Fruit fly (Drosophila melanogaster) whole organism, embryonic: Measurements from ENCODE around the gene CG7742.

Experiments
- Atf3 ChIP-seq: fragments of 200-800 bp; sonication (Bioruptor generic); optimal IDR thresholded peaks from 3 replicates; lab custom pipeline; 2016; ENCODE audit warnings: missing biosample characterization, missing genetic modification characterization
- CG10209 ChIP-seq: fragments of 200-800 bp; sonication (Bioruptor generic); optimal IDR thresholded peaks from 3 replicates; lab custom pipeline; 2017; ENCODE audit warnings: missing biosample characterization, mild to moderate bottlenecking, missing genetic modification characterization, missing genetic modification reagents
- CG11560 ChIP-seq: fragments of 200-800 bp; sonication (Bioruptor generic); IDR thresholded peaks from 3 replicates; pipeline ENCODE4 v1.3.6; 2022; ENCODE audit warnings: missing biosample characterization, missing genetic modification characterization
- CG13287 ChIP-seq: fragments of 200-800 bp; sonication (Bioruptor generic); IDR thresholded peaks from 2 replicates; pipeline ENCODE4 v1.3.6; 2022; ENCODE audit warnings: missing biosample characterization, missing genetic modification characterization; ENCODE audit not compliant: partially characterized antibody
- CG14667 ChIP-seq: fragments of 200-800 bp; sonication (Bioruptor generic); IDR thresholded peaks from 2 replicates; pipeline ENCODE4 v1.3.6; 2022; ENCODE audit warnings: missing biosample characterization, missing genetic modification characterization
- CG15479 ChIP-seq: fragments of 200-800 bp; sonication (Bioruptor generic); optimal IDR thresholded peaks from 3 replicates; lab custom pipeline; 2019; ENCODE audit warnings: missing biosample characterization, mild to moderate bottlenecking, missing genetic modification characterization, moderate library complexity
- CG17359 ChIP-seq: fragments of 200-800 bp; sonication (Bioruptor generic); optimal IDR thresholded peaks from 3 replicates; lab custom pipeline; 2018; ENCODE audit warnings: missing biosample characterization, mild to moderate bottlenecking, missing genetic modification characterization, moderate library complexity
- CG18011 ChIP-seq: fragments of 200-800 bp; sonication (Bioruptor generic); optimal IDR thresholded peaks from 2 replicates; lab custom pipeline; 2017; ENCODE audit warnings: missing biosample characterization, missing genetic modification characterization, mild to moderate bottlenecking, moderate library complexity, missing genotype
- CG2116 ChIP-seq: fragments of 200-800 bp; sonication (Bioruptor generic); optimal IDR thresholded peaks from 3 replicates; lab custom pipeline; 2018; ENCODE audit warnings: missing biosample characterization, mild to moderate bottlenecking, missing genetic modification characterization
- CG2120 ChIP-seq: fragments of 200-800 bp; sonication (Bioruptor generic); optimal IDR thresholded peaks from 3 replicates; lab custom pipeline; 2016; ENCODE audit warnings: missing biosample characterization, missing genetic modification characterization
- CG2199 ChIP-seq: fragments of 200-800 bp; sonication (Bioruptor generic); IDR thresholded peaks from 3 replicates; pipeline ENCODE4 v1.3.6; 2022; ENCODE audit warnings: missing biosample characterization, missing genetic modification characterization
- CG32767 ChIP-seq: fragments of 200-800 bp; sonication (Bioruptor generic); IDR thresholded peaks from 2 replicates; pipeline ENCODE4 v1.3.6; 2022; ENCODE audit warnings: missing biosample characterization, missing genetic modification characterization
- CG33557 ChIP-seq: fragments of 200-800 bp; sonication (Bioruptor generic); optimal IDR thresholded peaks from 2 replicates; lab custom pipeline; 2019; ENCODE audit warnings: missing biosample characterization, mild to moderate bottlenecking, missing genetic modification characterization, moderate library complexity
- CG4360 ChIP-seq: fragments of 200-800 bp; sonication (Bioruptor generic); IDR thresholded peaks from 2 replicates; pipeline ENCODE4 v1.3.6; 2022; ENCODE audit warnings: missing biosample characterization, missing genetic modification characterization
- CG4820 ChIP-seq: fragments of 200-800 bp; sonication (Bioruptor generic); optimal IDR thresholded peaks from 3 replicates; lab custom pipeline; 2016; ENCODE audit warnings: missing biosample characterization, missing genetic modification characterization
- CG7357 ChIP-seq: fragments of 200-800 bp; sonication (Bioruptor generic); IDR thresholded peaks from 3 replicates; pipeline ENCODE4 v1.3.6; 2022; ENCODE audit warnings: missing biosample characterization, missing genetic modification characterization
- CG7928 ChIP-seq: fragments of 200-800 bp; sonication (Bioruptor generic); optimal IDR thresholded peaks from 2 replicates; lab custom pipeline; 2017; ENCODE audit warnings: missing biosample characterization, mild to moderate bottlenecking, missing genetic modification characterization
- CG8388 ChIP-seq: fragments of 200-800 bp; sonication (Bioruptor generic); optimal IDR thresholded peaks from 2 replicates; lab custom pipeline; 2019; ENCODE audit warnings: missing biosample characterization, mild to moderate bottlenecking, missing genetic modification characterization, moderate library complexity
- CG9437 ChIP-seq: fragments of 200-800 bp; sonication (Bioruptor generic); optimal IDR thresholded peaks from 2 replicates; lab custom pipeline; 2018; ENCODE audit warnings: missing biosample characterization, mild to moderate bottlenecking, missing genetic modification characterization
- CG9797 ChIP-seq: fragments of 200-800 bp; sonication (Bioruptor generic); optimal IDR thresholded peaks from 3 replicates; lab custom pipeline; 2018; ENCODE audit warnings: missing biosample characterization, mild to moderate bottlenecking, missing genetic modification characterization
- CG9817 ChIP-seq: fragments of 200-800 bp; sonication (Bioruptor generic); optimal IDR thresholded peaks from 2 replicates; lab custom pipeline; 2018; ENCODE audit warnings: missing biosample characterization, mild to moderate bottlenecking, missing genetic modification characterization, moderate library complexity
- CTCF ChIP-seq: fragments of 200-800 bp; sonication (Bioruptor generic); optimal IDR thresholded peaks from 2 replicates; lab custom pipeline; 2017; ENCODE audit warnings: missing biosample characterization, mild to moderate bottlenecking, missing genetic modification characterization, moderate library complexity
- CrebB ChIP-seq: fragments of 200-800 bp; sonication (Bioruptor generic); optimal IDR thresholded peaks from 3 replicates; lab custom pipeline; 2018; ENCODE audit warnings: missing biosample characterization, mild to moderate bottlenecking, missing genetic modification characterization
- Dip3 ChIP-seq: fragments of 200-800 bp; sonication (Bioruptor generic); optimal IDR thresholded peaks from 3 replicates; lab custom pipeline; 2016; ENCODE audit warnings: missing biosample characterization, missing genetic modification characterization
- Dll ChIP-seq: fragments of 200-800 bp; sonication (Bioruptor generic); IDR thresholded peaks from 4 replicates; pipeline ENCODE4 v1.3.6; 2022; ENCODE audit warnings: missing biosample characterization, missing genetic modification characterization; ENCODE audit not compliant: partially characterized antibody
- Dref ChIP-seq: fragments of 200-800 bp; sonication (Bioruptor generic); IDR thresholded peaks from 2 replicates; pipeline ENCODE4 v1.3.6; 2022; ENCODE audit warnings: missing biosample characterization, missing genetic modification characterization
- Drgx ChIP-seq: fragments of 200-800 bp; sonication (Bioruptor generic); IDR thresholded peaks from 2 replicates; pipeline ENCODE4 v1.3.6; 2022; ENCODE audit warnings: missing biosample characterization, missing genetic modification characterization
- E2f1 ChIP-seq: fragments of 200-800 bp; sonication (Bioruptor generic); IDR thresholded peaks from 2 replicates; pipeline ENCODE4 v1.3.6; 2022; ENCODE audit warnings: missing biosample characterization, missing genetic modification characterization
- Hr78 ChIP-seq, 2 experiments: fragments of 200-800 bp in 1 of 2; fragments of >200 bp in 1 of 2; sonication (Bioruptor generic) in 1 of 2; optimal IDR thresholded peaks; 2 replicates each; lab custom pipeline; 2017 to 2019; ENCODE audit warnings: missing biosample characterization in 2 of 2, missing genetic modification characterization in 2 of 2, mild to moderate bottlenecking in 1 of 2, moderate library complexity in 1 of 2
- Lpt ChIP-seq: fragments of >200 bp; optimal IDR thresholded peaks from 2 replicates; lab custom pipeline; 2018; ENCODE audit warnings: missing biosample characterization, missing genetic modification characterization
- MBD-R2 ChIP-seq: fragments of 200-800 bp; sonication (Bioruptor generic); IDR thresholded peaks from 2 replicates; pipeline ENCODE4 v1.3.6; 2022; ENCODE audit warnings: missing biosample characterization, missing genetic modification characterization
- Meics ChIP-seq: fragments of 200-800 bp; sonication (Bioruptor generic); optimal IDR thresholded peaks from 2 replicates; lab custom pipeline; 2017; ENCODE audit warnings: missing biosample characterization, mild to moderate bottlenecking, missing genetic modification characterization
- Mrtf ChIP-seq: fragments of 200-800 bp; sonication (Bioruptor generic); IDR thresholded peaks from 3 replicates; pipeline ENCODE4 v1.3.6; 2022; ENCODE audit warnings: missing biosample characterization, missing genetic modification characterization
- Ptx1 ChIP-seq: fragments of 200-800 bp; sonication (Bioruptor generic); IDR thresholded peaks from 2 replicates; pipeline ENCODE4 v1.3.6; 2022; ENCODE audit warnings: missing biosample characterization, missing genetic modification characterization
- Vsx1 ChIP-seq: fragments of 200-800 bp; sonication (Bioruptor generic); optimal IDR thresholded peaks from 2 replicates; lab custom pipeline; 2017; ENCODE audit warnings: missing biosample characterization, mild to moderate bottlenecking, missing genetic modification characterization, missing genetic modification reagents
- cas ChIP-seq: fragments of 200-800 bp; sonication (Bioruptor generic); IDR thresholded peaks from 2 replicates; pipeline ENCODE4 v1.3.6; 2022; ENCODE audit warnings: missing biosample characterization, missing genetic modification characterization
- caup ChIP-seq: fragments of 200-800 bp; sonication (Bioruptor generic); optimal IDR thresholded peaks from 3 replicates; lab custom pipeline; 2017; ENCODE audit warnings: missing biosample characterization, mild to moderate bottlenecking, missing genetic modification characterization, moderate library complexity; ENCODE audit not compliant: severe bottlenecking
- dan ChIP-seq: fragments of 200-800 bp; sonication (Bioruptor generic); IDR thresholded peaks from 2 replicates; pipeline ENCODE4 v1.3.6; 2022; ENCODE audit warnings: missing biosample characterization, missing genetic modification characterization
- esg ChIP-seq: fragments of 200-800 bp; sonication (Bioruptor generic); conservative IDR thresholded peaks from 2 replicates; pipeline ENCODE4 v1.3.6; 2022; ENCODE audit warnings: missing biosample characterization, missing genetic modification characterization
- inv ChIP-seq: fragments of 200-800 bp; sonication (Bioruptor generic); IDR thresholded peaks from 2 replicates; pipeline ENCODE4 v1.3.6; 2022; ENCODE audit warnings: missing biosample characterization, missing genetic modification characterization; ENCODE audit not compliant: partially characterized antibody
- knrl ChIP-seq: fragments of 200-800 bp; sonication (Bioruptor generic); IDR thresholded peaks from 3 replicates; pipeline ENCODE4 v1.3.6; 2022; ENCODE audit warnings: missing biosample characterization, missing genetic modification characterization; ENCODE audit not compliant: partially characterized antibody
- lilli ChIP-seq: fragments of 200-800 bp; sonication (Bioruptor generic); optimal IDR thresholded peaks from 3 replicates; lab custom pipeline; 2016; ENCODE audit warnings: missing biosample characterization, missing genetic modification characterization
- luna ChIP-seq: fragments of 200-800 bp; sonication (Bioruptor generic); optimal IDR thresholded peaks from 2 replicates; lab custom pipeline; 2016; ENCODE audit warnings: missing biosample characterization, missing genetic modification characterization
- repo ChIP-seq: fragments of 200-800 bp; sonication (Bioruptor generic); optimal IDR thresholded peaks from 2 replicates; lab custom pipeline; 2016; ENCODE audit warnings: missing biosample characterization, missing genetic modification characterization
- salm ChIP-seq: fragments of 200-800 bp; sonication (Bioruptor generic); optimal IDR thresholded peaks from 2 replicates; lab custom pipeline; 2018; ENCODE audit warnings: missing biosample characterization, mild to moderate bottlenecking, missing genetic modification characterization
- shn ChIP-seq: fragments of 200-800 bp; sonication (Bioruptor generic); optimal IDR thresholded peaks from 3 replicates; lab custom pipeline; 2016; ENCODE audit warnings: missing biosample characterization, missing genetic modification characterization
- sim ChIP-seq: fragments of 200-800 bp; sonication (Bioruptor generic); IDR thresholded peaks from 2 replicates; pipeline ENCODE4 v1.3.6; 2022; ENCODE audit warnings: missing biosample characterization, missing genetic modification characterization
- ssp ChIP-seq: fragments of 200-800 bp; sonication (Bioruptor generic); IDR thresholded peaks from 2 replicates; pipeline ENCODE4 v1.3.6; 2022; ENCODE audit warnings: missing biosample characterization, missing genetic modification characterization
- tin ChIP-seq: fragments of 200-800 bp; sonication (Bioruptor generic); optimal IDR thresholded peaks from 3 replicates; lab custom pipeline; 2016; ENCODE audit warnings: missing biosample characterization, missing genetic modification characterization

Gene CG7742

dm6 chr2L:5196684-5197083, 18.2 kb downstream of the CG7742 start (continued):
- TF ChIP-seq Meics (peak; percentile 51), CrebB (tag; lab: Kevin White, UChicago) (peak; percentile 80), caup (GFP tag; lab: Kevin White, UChicago) (peak; percentile 75), shn (GFP tag; lab: Kevin White, UChicago) (no peak), CG13287 (no peak), ssp (GFP tag; lab: Robert Waterston, UW) (no peak), luna (GFP tag; lab: Kevin White, UChicago) (no peak), Ptx1 (GFP tag; lab: Robert Waterston, UW) (no peak), Dip3 (GFP tag; lab: Kevin White, UChicago) (no peak), tin (GFP tag; lab: Kevin White, UChicago) (no peak), MBD-R2 (no peak), CG2116 (GFP tag; lab: Kevin White, UChicago) (no peak), CG14667 (GFP tag; lab: Robert Waterston, UW) (no peak), CG33557 (GFP tag; lab: Kevin White, UChicago) (no peak), CG4820 (GFP tag; lab: Kevin White, UChicago) (no peak), Mrtf (no peak), CG9797 (no peak), CG17359 (tag; lab: Kevin White, UChicago) (no peak), Hr78 (GFP tag; optimal IDR thresholded peaks at IDR 0.05; lab: Kevin White, UChicago) (peak in 1 of 2 experiments; percentile 41), CG10209 (no peak), inv (no peak), cas (GFP tag; lab: Robert Waterston, UW) (no peak), salm (tag; lab: Kevin White, UChicago) (peak; percentile 63), CG8388 (GFP tag; lab: Kevin White, UChicago) (no peak), Lpt (GFP tag; lab: Kevin White, UChicago) (no peak), CG2120 (GFP tag; lab: Kevin White, UChicago) (no peak), CTCF (no peak), E2f1 (GFP tag; lab: Robert Waterston, UW) (no peak; the same call in 1 of the 2 replicates), CG9437 (GFP tag; lab: Kevin White, UChicago) (no peak), Dll (GFP tag; lab: Robert Waterston, UW) (no peak), Atf3 (no peak), lilli (peak; percentile 28), CG11560 (no peak), sim (GFP tag; lab: Robert Waterston, UW) (no peak), CG32767 (GFP tag; lab: Robert Waterston, UW) (no peak)

- TF ChIP-seq CG7357 (GFP tag; lab: Robert Waterston, UW) = 0 out of 3 replicates have a peak, but pooled peaks have one; percentile 19
- 0 out of 3 replicates have a peak, but pooled peaks have one; percentile 6 for TF ChIP-seq knrl (GFP tag; lab: Robert Waterston, UW)
- peak; percentile 98 for TF ChIP-seq CG9437 (GFP tag; lab: Kevin White, UChicago)
- TF ChIP-seq CG9817 (tag; lab: Kevin White, UChicago) = no peak
These were observed 19.2 kb downstream of the CG7742 start for dm6 chr2L:5195639-5196038.

dm6 chr2L:5186543-5186942, 28.3 kb downstream of the CG7742 start:
- peak; percentile 83 for TF ChIP-seq CG8388 (GFP tag; lab: Kevin White, UChicago)
- TF ChIP-seq dan (GFP tag; lab: Robert Waterston, UW) = no peak
- TF ChIP-seq CG15479 (GFP tag; lab: Kevin White, UChicago) = peak; percentile 57
- 0 out of 3 replicates have a peak, but pooled peaks have one; percentile 63 for TF ChIP-seq CG2199 (GFP tag; lab: Robert Waterston, UW)
- no peak for TF ChIP-seq knrl (GFP tag; lab: Robert Waterston, UW)
- TF ChIP-seq CG18011 (GFP tag; lab: Kevin White, UChicago) = no peak
- TF ChIP-seq Hr78 (GFP tag; optimal IDR thresholded peaks at IDR 0.05; lab: Kevin White, UChicago) = no peak
- TF ChIP-seq Drgx = 0 out of 2 replicates have a peak, but pooled peaks have one; percentile 31
- no peak for TF ChIP-seq CG4360
- no peak for TF ChIP-seq repo (GFP tag; lab: Kevin White, UChicago)
- no peak for TF ChIP-seq CG7928 (GFP tag; lab: Kevin White, UChicago)
- TF ChIP-seq Vsx1 (GFP tag; lab: Kevin White, UChicago) = no peak
- TF ChIP-seq Dref (GFP tag; lab: Robert Waterston, UW) = 0 out of 2 replicates have a peak, but pooled peaks have one; percentile 23
- TF ChIP-seq esg = no peak
